Fruit fly (Drosophila melanogaster) whole organism, embryonic: Measurements from ENCODE around the gene Vajk2.

Experiments
- Aef1 ChIP-seq: fragments of 200-800 bp; sonication (Bioruptor generic); IDR thresholded peaks from 3 replicates; pipeline ENCODE4 v1.3.6; 2022; ENCODE audit warnings: missing biosample characterization, missing genetic modification characterization
- Atf3 ChIP-seq: fragments of 200-800 bp; sonication (Bioruptor generic); optimal IDR thresholded peaks from 3 replicates; lab custom pipeline; 2016; ENCODE audit warnings: missing biosample characterization, missing genetic modification characterization
- B-H2 ChIP-seq: fragments of 200-800 bp; sonication (Bioruptor generic); optimal IDR thresholded peaks from 2 replicates; lab custom pipeline; 2018; ENCODE audit warnings: missing biosample characterization, mild to moderate bottlenecking, missing genetic modification characterization
- Bdp1 ChIP-seq: fragments of 200-800 bp; sonication (Bioruptor generic); optimal IDR thresholded peaks from 3 replicates; lab custom pipeline; 2016; ENCODE audit warnings: missing biosample characterization, missing genetic modification characterization
- Blimp-1 ChIP-seq: fragments of 200-800 bp; sonication (Bioruptor generic); optimal IDR thresholded peaks from 3 replicates; lab custom pipeline; 2018; ENCODE audit warnings: missing biosample characterization, missing genetic modification characterization, mild to moderate bottlenecking, moderate library complexity, missing genetic modification reagents
- C15 ChIP-seq: fragments of 200-800 bp; sonication (Bioruptor generic); IDR thresholded peaks from 3 replicates; pipeline ENCODE4 v1.3.6; 2022; ENCODE audit warnings: missing biosample characterization, missing genetic modification characterization
- CG1024 ChIP-seq: fragments of 200-800 bp; sonication (Bioruptor generic); IDR thresholded peaks from 2 replicates; pipeline ENCODE4 v1.3.6; 2022; ENCODE audit warnings: missing biosample characterization, missing genetic modification characterization
- CG12071 ChIP-seq: fragments of 200-800 bp; sonication (Bioruptor generic); optimal IDR thresholded peaks from 3 replicates; lab custom pipeline; 2018; ENCODE audit warnings: missing biosample characterization, mild to moderate bottlenecking, missing genetic modification characterization
- CG13287 ChIP-seq: fragments of 200-800 bp; sonication (Bioruptor generic); IDR thresholded peaks from 2 replicates; pipeline ENCODE4 v1.3.6; 2022; ENCODE audit warnings: missing biosample characterization, missing genetic modification characterization; ENCODE audit not compliant: partially characterized antibody
- CG18262 ChIP-seq: fragments of 200-800 bp; optimal IDR thresholded peaks from 3 replicates; lab custom pipeline; 2019; ENCODE audit warnings: missing biosample characterization, mild to moderate bottlenecking, missing genetic modification characterization, moderate library complexity
- CG18764 ChIP-seq: fragments of 200-800 bp; sonication (Bioruptor generic); optimal IDR thresholded peaks from 3 replicates; lab custom pipeline; 2016; ENCODE audit warnings: missing biosample characterization, missing genetic modification characterization
- CG3065 ChIP-seq: fragments of 200-800 bp; sonication (Bioruptor generic); optimal IDR thresholded peaks from 2 replicates; lab custom pipeline; 2016; ENCODE audit warnings: missing biosample characterization, missing genetic modification characterization
- CG3163 ChIP-seq: fragments of 200-800 bp; sonication (Bioruptor generic); optimal IDR thresholded peaks from 3 replicates; lab custom pipeline; 2016; ENCODE audit warnings: missing biosample characterization, missing genetic modification characterization
- CG32532 ChIP-seq: fragments of 200-800 bp; sonication (Bioruptor generic); IDR thresholded peaks from 2 replicates; pipeline ENCODE4 v1.3.6; 2022; ENCODE audit warnings: missing biosample characterization, missing genetic modification characterization
- CG3726 ChIP-seq: fragments of 200-800 bp; sonication (Bioruptor generic); IDR thresholded peaks from 3 replicates; pipeline ENCODE4, ENCODE4 v1.3.6; 2022; ENCODE audit warnings: missing biosample characterization, missing genetic modification characterization
- CG4854 ChIP-seq: fragments of 200-800 bp; sonication (Bioruptor generic); optimal IDR thresholded peaks from 2 replicates; lab custom pipeline; 2016; ENCODE audit warnings: missing biosample characterization, missing genetic modification characterization, inconsistent platforms
- CG6254 ChIP-seq: fragments of 200-800 bp; sonication (Bioruptor generic); optimal IDR thresholded peaks from 3 replicates; lab custom pipeline; 2017; ENCODE audit warnings: mild to moderate bottlenecking, missing biosample characterization, missing genetic modification reagents, missing genetic modification characterization
- CG8944 ChIP-seq: fragments of 200-800 bp; sonication (Bioruptor generic); optimal IDR thresholded peaks from 3 replicates; lab custom pipeline; 2016; ENCODE audit warnings: missing biosample characterization, missing genetic modification characterization
- CG9437 ChIP-seq: fragments of 200-800 bp; sonication (Bioruptor generic); optimal IDR thresholded peaks from 2 replicates; lab custom pipeline; 2018; ENCODE audit warnings: missing biosample characterization, mild to moderate bottlenecking, missing genetic modification characterization
- CG9876 ChIP-seq: fragments of 200-800 bp; sonication (Bioruptor generic); optimal IDR thresholded peaks from 2 replicates; lab custom pipeline; 2016; ENCODE audit warnings: missing biosample characterization, missing genetic modification characterization
- Camta ChIP-seq: fragments of 200-800 bp; sonication (Bioruptor generic); optimal IDR thresholded peaks from 2 replicates; lab custom pipeline; 2016; ENCODE audit warnings: missing biosample characterization, missing genetic modification characterization
- CkIIα-i1 ChIP-seq: fragments of 200-800 bp; sonication (Bioruptor generic); IDR thresholded peaks from 2 replicates; pipeline ENCODE4 v1.3.6; 2022; ENCODE audit warnings: missing biosample characterization, missing genetic modification characterization
- D19A ChIP-seq: fragments of 200-800 bp; optimal IDR thresholded peaks from 3 replicates; lab custom pipeline; 2019; ENCODE audit warnings: missing biosample characterization, mild to moderate bottlenecking, missing genetic modification characterization, moderate library complexity
- Dfd ChIP-seq, 2 experiments: fragments of >200 bp; optimal IDR thresholded peaks; 2 replicates each; lab custom pipeline; 2017; ENCODE audit warnings: missing biosample characterization in 2 of 2, missing genetic modification characterization in 2 of 2
- ERR ChIP-seq: fragments of 200-800 bp; sonication (Bioruptor generic); optimal IDR thresholded peaks from 2 replicates; lab custom pipeline; 2016; ENCODE audit warnings: missing biosample characterization, missing genetic modification characterization
- HLH54F ChIP-seq: fragments of 200-800 bp; sonication (Bioruptor generic); optimal IDR thresholded peaks from 3 replicates; lab custom pipeline; 2016; ENCODE audit warnings: missing biosample characterization, missing genetic modification characterization
- Hmr ChIP-seq: fragments of 200-800 bp; sonication (Bioruptor generic); optimal IDR thresholded peaks from 3 replicates; lab custom pipeline; 2017; ENCODE audit warnings: mild to moderate bottlenecking, missing biosample characterization, missing genetic modification reagents, missing genetic modification characterization
- Hr3 ChIP-seq: fragments of 200-800 bp; sonication (Bioruptor generic); optimal IDR thresholded peaks from 3 replicates; lab custom pipeline; 2016; ENCODE audit warnings: missing biosample characterization, missing genetic modification characterization
- NK7.1 ChIP-seq: fragments of 200-800 bp; sonication (Bioruptor generic); optimal IDR thresholded peaks from 3 replicates; lab custom pipeline; 2016; ENCODE audit warnings: missing biosample characterization, missing genetic modification characterization
- Rfx ChIP-seq: fragments of 200-800 bp; sonication (Bioruptor generic); IDR thresholded peaks from 2 replicates; pipeline ENCODE4 v1.3.6; 2022; ENCODE audit warnings: missing biosample characterization, missing genetic modification characterization
- Side ChIP-seq: fragments of 200-800 bp; sonication (Bioruptor generic); optimal IDR thresholded peaks from 2 replicates; lab custom pipeline; 2016; ENCODE audit warnings: missing biosample characterization, missing genetic modification characterization
- Sry-δ ChIP-seq: fragments of 200-800 bp; sonication (Bioruptor generic); optimal IDR thresholded peaks from 2 replicates; lab custom pipeline; 2016; ENCODE audit warnings: missing biosample characterization, missing genetic modification characterization
- Trl ChIP-seq, 3 experiments: fragments of >200 bp in 2 of 3; fragments of 200-800 bp in 1 of 3; sonication (Bioruptor generic) in 1 of 3; optimal IDR thresholded peaks; 2 replicates in 1 of 3; 3 replicates in 2 of 3; lab custom pipeline; 2016 to 2017; ENCODE audit warnings: missing biosample characterization in 1 of 3, missing genetic modification characterization in 1 of 3
- corto ChIP-seq: fragments of 200-800 bp; sonication (Bioruptor generic); optimal IDR thresholded peaks from 2 replicates; lab custom pipeline; 2016; ENCODE audit warnings: missing biosample characterization, mild to moderate bottlenecking, missing genetic modification characterization, moderate library complexity
- crp ChIP-seq, 2 experiments: fragments of 200-800 bp; sonication (Bioruptor generic); optimal IDR thresholded peaks; 2 replicates in 1 of 2; 3 replicates in 1 of 2; lab custom pipeline; 2017; ENCODE audit warnings: missing biosample characterization in 2 of 2, missing genetic modification characterization in 2 of 2, mild to moderate bottlenecking in 1 of 2, moderate library complexity in 1 of 2
- cwo ChIP-seq: fragments of 200-800 bp; sonication (Bioruptor generic); optimal IDR thresholded peaks from 3 replicates; lab custom pipeline; 2017; ENCODE audit warnings: missing biosample characterization, missing genetic modification characterization, mild to moderate bottlenecking, moderate library complexity, missing genetic modification reagents
- fd102C ChIP-seq: fragments of 200-800 bp; sonication (Bioruptor generic); optimal IDR thresholded peaks from 2 replicates; lab custom pipeline; 2018; ENCODE audit warnings: missing biosample characterization, mild to moderate bottlenecking, missing genetic modification characterization, moderate library complexity
- fd64A ChIP-seq: fragments of 200-800 bp; sonication (Bioruptor generic); optimal IDR thresholded peaks from 3 replicates; lab custom pipeline; 2018; ENCODE audit warnings: missing biosample characterization, mild to moderate bottlenecking, missing genetic modification characterization
- fd96Cb ChIP-seq: fragments of 200-800 bp; sonication (Bioruptor generic); optimal IDR thresholded peaks from 2 replicates; lab custom pipeline; 2018; ENCODE audit warnings: missing biosample characterization, mild to moderate bottlenecking, missing genetic modification characterization, moderate library complexity
- ftz-f1 ChIP-seq: fragments of 200-800 bp; sonication (Bioruptor generic); optimal IDR thresholded peaks from 2 replicates; lab custom pipeline; 2016; ENCODE audit warnings: missing biosample characterization, missing genetic modification characterization
- fu2 ChIP-seq: fragments of 200-800 bp; sonication (Bioruptor generic); optimal IDR thresholded peaks from 2 replicates; lab custom pipeline; 2016; ENCODE audit warnings: missing biosample characterization, missing genetic modification characterization
- jing ChIP-seq: fragments of 200-800 bp; sonication (Bioruptor generic); optimal IDR thresholded peaks from 2 replicates; lab custom pipeline; 2018; ENCODE audit warnings: missing biosample characterization, mild to moderate bottlenecking, missing genetic modification characterization
- lbe ChIP-seq: fragments of 200-800 bp; sonication (Bioruptor generic); optimal IDR thresholded peaks from 2 replicates; lab custom pipeline; 2016; ENCODE audit warnings: missing biosample characterization, mild to moderate bottlenecking, missing genetic modification characterization
- nom ChIP-seq: fragments of 200-800 bp; sonication (Bioruptor generic); optimal IDR thresholded peaks from 2 replicates; lab custom pipeline; 2017; ENCODE audit warnings: missing biosample characterization, missing genetic modification characterization, mild to moderate bottlenecking, moderate library complexity, missing genetic modification reagents
- repo ChIP-seq: fragments of 200-800 bp; sonication (Bioruptor generic); optimal IDR thresholded peaks from 2 replicates; lab custom pipeline; 2016; ENCODE audit warnings: missing biosample characterization, missing genetic modification characterization
- ro ChIP-seq: fragments of 200-800 bp; sonication (Bioruptor generic); IDR thresholded peaks from 2 replicates; pipeline ENCODE4 v1.3.6; 2022; ENCODE audit warnings: missing biosample characterization, missing genetic modification characterization
- run ChIP-seq: fragments of 200-800 bp; sonication (Bioruptor generic); optimal IDR thresholded peaks from 3 replicates; lab custom pipeline; 2018; ENCODE audit warnings: missing biosample characterization, mild to moderate bottlenecking, missing genetic modification characterization
- sna ChIP-seq: fragments of 200-800 bp; sonication (Bioruptor generic); IDR thresholded peaks from 2 replicates; pipeline ENCODE4 v1.3.6; 2022; ENCODE audit warnings: missing biosample characterization, missing genetic modification characterization; ENCODE audit not compliant: partially characterized antibody
- tio ChIP-seq: fragments of 200-800 bp; sonication (Bioruptor generic); optimal IDR thresholded peaks from 2 replicates; lab custom pipeline; 2017; ENCODE audit warnings: missing biosample characterization, missing genetic modification characterization, inconsistent platforms

Vajk2 gene

dm6 chr2L:13904331-13904911, 30.1 kb downstream of the Vajk2 start, which contains the start of gene Smg5 (continued):
- TF ChIP-seq crp (GFP tag; optimal IDR thresholded peaks at IDR 0.05; lab: Kevin White, UChicago) (peak in 1 of 2 experiments; percentile 72), Blimp-1 (GFP tag; lab: Kevin White, UChicago) (peak; percentile 95), fd64A (GFP tag; lab: Kevin White, UChicago) (peak; percentile 43), CG13287 (peak; percentile 93), C15 (GFP tag; lab: Robert Waterston, UW) (peak; percentile 87; the same call in 2 of the 3 replicates), Camta (GFP tag; lab: Kevin White, UChicago) (peak; percentile 87), CG18764 (GFP tag; lab: Kevin White, UChicago) (peak; percentile 100), CG3163 (GFP tag; lab: Kevin White, UChicago) (peak; percentile 92), Atf3 (GFP tag; lab: Kevin White, UChicago) (peak; percentile 93), corto (GFP tag; lab: Kevin White, UChicago) (peak; percentile 65), fd102C (GFP tag; lab: Kevin White, UChicago) (no peak), Hr3 (GFP tag; lab: Kevin White, UChicago) (peak; percentile 95), ftz-f1 (GFP tag; lab: Kevin White, UChicago) (peak; percentile 65), CG3065 (peak; percentile 79), ro (peak; percentile 84), CG8944 (peak; percentile 96), CkIIα-i1 (peak; percentile 47; the same call in 1 of the 2 replicates), Bdp1 (GFP tag; lab: Kevin White, UChicago) (peak; percentile 89), run (tag; lab: Kevin White, UChicago) (peak; percentile 24), sna (GFP tag; lab: Robert Waterston, UW) (peak; percentile 94), CG1024 (peak; percentile 92), Hmr (peak; percentile 89), repo (GFP tag; lab: Kevin White, UChicago) (peak; percentile 96), Aef1 (GFP tag; lab: Robert Waterston, UW) (peak; percentile 97), Dfd (GFP tag; optimal IDR thresholded peaks at IDR 0.05; lab: Kevin White, UChicago) (peak in 1 of 2 experiments; percentile 2), Side (peak; percentile 91), ERR (GFP tag; lab: Kevin White, UChicago) (peak; percentile 84), CG3726 (peak; percentile 77; the same call in 2 of the 3 replicates), CG4854 (peak; percentile 86), fd96Cb (tag; lab: Kevin White, UChicago) (peak; percentile 90), NK7.1 (GFP tag; lab: Kevin White, UChicago) (peak; percentile 71), lbe (GFP tag; lab: Kevin White, UChicago) (peak; percentile 41), nom (GFP tag; lab: Kevin White, UChicago) (peak; percentile 43), Trl (optimal IDR thresholded peaks at IDR 0.05; lab: Kevin White, UChicago) (peak in 1 of 2 experiments; percentile 14), Trl (GFP tag; optimal IDR thresholded peaks at IDR 0.05; lab: Kevin White, UChicago) (peak; percentile 97), HLH54F (peak; percentile 99), CG9876 (GFP tag; lab: Kevin White, UChicago) (peak; percentile 99), tio (GFP tag; lab: Kevin White, UChicago) (no peak), D19A (tag; lab: Kevin White, UChicago) (peak; percentile 49), Rfx (peak; percentile 98), CG12071 (GFP tag; lab: Kevin White, UChicago) (no peak), CG6254 (GFP tag; lab: Kevin White, UChicago) (no peak), Sry-δ (GFP tag; lab: Kevin White, UChicago) (peak; percentile 82), cwo (peak; percentile 49), B-H2 (peak; percentile 91), fu2 (peak; percentile 98), CG9437 (GFP tag; lab: Kevin White, UChicago) (peak; percentile 80), CG18262 (tag; lab: Kevin White, UChicago) (peak; percentile 81), CG32532 (GFP tag; lab: Robert Waterston, UW) (peak; percentile 93), jing (GFP tag; lab: Kevin White, UChicago) (peak; percentile 92)
